Worm (Caenorhabditis elegans) whole organism, L3 larva: ENCODE measurements around the gene K12G11.6.

Experiments used
- R02D3.7 ChIP-seq: fragments of 150-350 bp; optimal IDR thresholded peaks from 2 replicates; lab custom pipeline; 2014; ENCODE audit warnings: missing biosample characterization, missing genetic modification characterization
- ceh-16 ChIP-seq: sonication (generic microtip); optimal IDR thresholded peaks from 2 replicates; lab custom pipeline; 2017; ENCODE audit warnings: missing biosample characterization, missing genetic modification characterization
- ceh-82 ChIP-seq: fragments of 150-350 bp; optimal IDR thresholded peaks from 2 replicates; lab custom pipeline; 2014; ENCODE audit warnings: missing biosample characterization, missing genetic modification characterization
- daf-12 ChIP-seq: fragments of 150-350 bp; optimal IDR thresholded peaks from 2 replicates; lab custom pipeline; 2014; ENCODE audit warnings: missing biosample characterization, missing genetic modification reagents, missing genetic modification characterization
- egl-5 ChIP-seq: fragments of 150-350 bp; optimal IDR thresholded peaks from 2 replicates; lab custom pipeline; 2017; ENCODE audit warnings: missing biosample characterization, missing genetic modification reagents, missing genetic modification characterization, inconsistent platforms
- elt-1 ChIP-seq: fragments of 150-350 bp; optimal IDR thresholded peaks from 2 replicates; lab custom pipeline; 2014; ENCODE audit warnings: missing biosample characterization, missing genetic modification characterization
- elt-2 ChIP-seq: sonication (generic microtip); optimal IDR thresholded peaks from 2 replicates; lab custom pipeline; 2016; ENCODE audit warnings: missing genetic modification reagents, mild to moderate bottlenecking, missing genetic modification characterization, missing compliant biosample characterization
- elt-3 ChIP-seq, 3 experiments: fragments of 150-350 bp in 1 of 3; sonication (generic microtip) in 2 of 3; optimal IDR thresholded peaks; 2 replicates in 2 of 3; 4 replicates in 1 of 3; lab custom pipeline; 2014 to 2017; ENCODE audit warnings: missing biosample characterization in 3 of 3, missing genetic modification characterization in 3 of 3
- fkh-10 ChIP-seq: sonication (generic microtip); optimal IDR thresholded peaks from 2 replicates; lab custom pipeline; 2017; ENCODE audit warnings: missing biosample characterization, missing genetic modification reagents, missing genetic modification characterization
- fkh-2 ChIP-seq: fragments of 150-350 bp; optimal IDR thresholded peaks from 2 replicates; lab custom pipeline; 2014; ENCODE audit warnings: missing biosample characterization, missing genetic modification reagents, missing genetic modification characterization
- jun-1 ChIP-seq: fragments of 150-350 bp; optimal IDR thresholded peaks from 2 replicates; lab custom pipeline; 2014; ENCODE audit warnings: missing biosample characterization, missing genetic modification reagents, missing genetic modification characterization
- lin-15B ChIP-seq: fragments of 150-350 bp; optimal IDR thresholded peaks from 2 replicates; lab custom pipeline; 2014; ENCODE audit warnings: missing biosample characterization, missing genetic modification characterization
- lin-39 ChIP-seq: fragments of 150-350 bp; optimal IDR thresholded peaks from 2 replicates; lab custom pipeline; 2018; ENCODE audit warnings: missing biosample characterization, missing genetic modification reagents, missing genetic modification characterization
- lsy-12 ChIP-seq: sonication (generic microtip); optimal IDR thresholded peaks from 2 replicates; lab custom pipeline; 2016; ENCODE audit warnings: mild to moderate bottlenecking, missing genetic modification characterization, missing compliant biosample characterization
- mdl-1 ChIP-seq: fragments of 150-350 bp; optimal IDR thresholded peaks from 2 replicates; lab custom pipeline; 2014; ENCODE audit warnings: missing biosample characterization, missing genetic modification characterization
- mml-1 ChIP-seq: fragments of 150-350 bp; sonication (generic microtip); optimal IDR thresholded peaks from 3 replicates; lab custom pipeline; 2014; ENCODE audit warnings: missing biosample characterization, missing genetic modification characterization
- nfya-1 ChIP-seq: sonication (generic microtip); optimal IDR thresholded peaks from 2 replicates; lab custom pipeline; 2017; ENCODE audit warnings: missing genetic modification characterization, mild to moderate bottlenecking, missing compliant biosample characterization, antibody characterized with exemption, moderate library complexity; ENCODE audit not compliant: insufficient read depth
- nhr-11 ChIP-seq: fragments of 150-350 bp; optimal IDR thresholded peaks from 2 replicates; lab custom pipeline; 2014; ENCODE audit warnings: missing biosample characterization, missing genetic modification characterization
- nhr-23 ChIP-seq: fragments of 150-350 bp; optimal IDR thresholded peaks from 2 replicates; lab custom pipeline; 2014; ENCODE audit warnings: missing biosample characterization, missing genetic modification reagents, missing genetic modification characterization
- nhr-25 ChIP-seq: sonication (generic microtip); optimal IDR thresholded peaks from 2 replicates; lab custom pipeline; 2017; ENCODE audit warnings: missing biosample characterization, missing genetic modification characterization
- nhr-67 ChIP-seq: fragments of 150-350 bp; optimal IDR thresholded peaks from 2 replicates; lab custom pipeline; 2014; ENCODE audit warnings: missing biosample characterization, missing genetic modification characterization
- pha-4 ChIP-seq: fragments of 150-350 bp; optimal IDR thresholded peaks from 2 replicates; lab custom pipeline; 2014; ENCODE audit warnings: missing biosample characterization, missing genetic modification reagents, missing genetic modification characterization
- pqm-1 ChIP-seq: fragments of 150-350 bp; optimal IDR thresholded peaks from 2 replicates; lab custom pipeline; 2017; ENCODE audit warnings: missing biosample characterization, missing genetic modification characterization, inconsistent platforms
- skn-1 ChIP-seq: fragments of 150-350 bp; optimal IDR thresholded peaks from 2 replicates; lab custom pipeline; 2014; ENCODE audit warnings: missing biosample characterization, missing genetic modification characterization
- snpc-4 ChIP-seq: fragments of 150-350 bp; optimal IDR thresholded peaks from 2 replicates; lab custom pipeline; 2014; ENCODE audit warnings: missing biosample characterization, missing genetic modification characterization
- tbx-2 ChIP-seq: sonication (generic microtip); optimal IDR thresholded peaks from 2 replicates; lab custom pipeline; 2016; ENCODE audit warnings: mild to moderate bottlenecking, missing genetic modification characterization, missing compliant biosample characterization
- unc-39 ChIP-seq: sonication (generic microtip); optimal IDR thresholded peaks from 4 replicates; lab custom pipeline; 2017; ENCODE audit warnings: missing biosample characterization, missing genetic modification characterization
- unc-62 ChIP-seq: fragments of 150-350 bp; sonication (generic microtip); optimal IDR thresholded peaks from 4 replicates; lab custom pipeline; 2014; ENCODE audit warnings: missing biosample characterization, missing genetic modification reagents, missing genetic modification characterization
- zag-1 ChIP-seq: fragments of 150-350 bp; optimal IDR thresholded peaks from 2 replicates; lab custom pipeline; 2014; ENCODE audit warnings: missing biosample characterization, missing genetic modification characterization

K12G11.6 gene

ce11 chrV:11859082-11859858 is 34.9 kb upstream of the K12G11.6 start (continued):
- TF ChIP-seq egl-5 (tag; lab: Kevin White, UChicago) (no peak), tbx-2 (tag; lab: Kevin White, UChicago) (peak; percentile 0), nhr-25 (tag; lab: Kevin White, UChicago) (peak; percentile 90), pqm-1 (tag; lab: Kevin White, UChicago) (peak; percentile 73), elt-3 (tag; optimal IDR thresholded peaks at IDR 0.05; lab: Kevin White, UChicago) (peak in 1 of 3 experiments; percentile 41), mdl-1 (tag; lab: Kevin White, UChicago) (peak; percentile 37)
- TF ChIP-seq, all 47 proteins: peak for 10

ce11 chrV:11860375-11860774 is 33.8 kb upstream of the K12G11.6 start, which contains the start of gene R13H4.5:
R13H4.5 (plus strand) TSS chrV:11860675.
- no peak for TF ChIP-seq daf-12 (tag; lab: Kevin White, UChicago)
- TF ChIP-seq R02D3.7 (tag; lab: Kevin White, UChicago), result no peak
- TF ChIP-seq ceh-16 (tag; lab: Kevin White, UChicago), result no peak
- TF ChIP-seq skn-1, result no peak
- no peak for TF ChIP-seq mdl-1 (tag; lab: Kevin White, UChicago)
- no peak for TF ChIP-seq ceh-82 (tag; lab: Kevin White, UChicago)
- TF ChIP-seq zag-1 (tag; lab: Kevin White, UChicago), result no peak
- TF ChIP-seq nhr-11 (tag; lab: Kevin White, UChicago), result no peak
- TF ChIP-seq elt-1 (tag; lab: Kevin White, UChicago), result no peak
- TF ChIP-seq, all 47 proteins: peak for 0

ce11 chrV:11861880-11862544 is 32.1 kb upstream of the K12G11.6 start:
- TF ChIP-seq jun-1 (tag; lab: Kevin White, UChicago) (peak; percentile 52), unc-62 (no peak), pqm-1 (tag; lab: Kevin White, UChicago) (peak; percentile 58), pha-4 (tag; lab: Kevin White, UChicago) (peak; percentile 36), lsy-12 (tag; lab: Kevin White, UChicago) (no peak), elt-2 (tag; lab: Kevin White, UChicago) (peak; percentile 36)
- TF ChIP-seq, all 47 proteins: peak for 4

- no peak for TF ChIP-seq R02D3.7 (tag; lab: Kevin White, UChicago)
- peak; percentile 20 for TF ChIP-seq pha-4 (tag; lab: Kevin White, UChicago)
These were observed 31.3 kb upstream of the K12G11.6 start, which contains the start of gene R13H4.6 for ce11 chrV:11862817-11863216. R13H4.6 (plus strand) TSS chrV:11863117.

ce11 chrV:11868142-11868541 is 26.0 kb upstream of the K12G11.6 start, which contains the start of gene R13H4.7:
R13H4.7 (minus strand) TSS chrV:11868242.
- no peak for TF ChIP-seq daf-12 (tag; lab: Kevin White, UChicago)
- TF ChIP-seq ceh-16 (tag; lab: Kevin White, UChicago), result no peak
- TF ChIP-seq fkh-10 (GFP tag; lab: Kevin White, UChicago), result no peak
- no peak for TF ChIP-seq mml-1
- no peak for TF ChIP-seq lin-39
- no peak for TF ChIP-seq pha-4 (tag; lab: Kevin White, UChicago)
- TF ChIP-seq skn-1, result no peak
- no peak for TF ChIP-seq fkh-2 (tag; lab: Kevin White, UChicago)
- no peak for TF ChIP-seq nhr-23 (tag; lab: Kevin White, UChicago)
- no peak for TF ChIP-seq lin-15B
- TF ChIP-seq jun-1 (tag; lab: Kevin White, UChicago), result no peak
- TF ChIP-seq nfya-1 (tag; lab: Kevin White, UChicago), result no peak
- no peak for TF ChIP-seq nhr-67 (tag; lab: Kevin White, UChicago)
- TF ChIP-seq nhr-25 (tag; lab: Kevin White, UChicago), result no peak
- no peak for TF ChIP-seq tbx-2 (tag; lab: Kevin White, UChicago)
- no peak for TF ChIP-seq unc-39 (tag; lab: Kevin White, UChicago)
- no peak for TF ChIP-seq snpc-4 (tag; lab: Kevin White, UChicago)
- TF ChIP-seq lsy-12 (tag; lab: Kevin White, UChicago), result no peak
